Worm (Caenorhabditis elegans) whole organism, L2 larva: ENCODE results near the gene B0272.3.

Experiments used
- Y55F3AM.14 ChIP-seq: fragments of 200-800 bp; sonication (Bioruptor generic); optimal IDR thresholded peaks from 2 replicates; lab custom pipeline; 2018; ENCODE audit warnings: mild to moderate bottlenecking, missing genetic modification characterization, missing compliant biosample characterization
- ceh-16 ChIP-seq: fragments of 150-350 bp; optimal IDR thresholded peaks from 2 replicates; lab custom pipeline; 2014; ENCODE audit warnings: missing biosample characterization, missing genetic modification characterization
- crh-2 ChIP-seq: sonication (generic microtip); optimal IDR thresholded peaks from 2 replicates; lab custom pipeline; 2017; ENCODE audit warnings: missing biosample characterization, missing genetic modification characterization
- mbf-1 ChIP-seq: sonication (generic microtip); optimal IDR thresholded peaks from 2 replicates; lab custom pipeline; 2017; ENCODE audit warnings: missing biosample characterization, missing genetic modification characterization
- nhr-77 ChIP-seq: fragments of 150-350 bp; optimal IDR thresholded peaks from 2 replicates; lab custom pipeline; 2014; ENCODE audit warnings: missing biosample characterization, missing genetic modification characterization

The B0272.3 gene

ce11 chrX:9476752-9477151, 45.5 kb downstream of the B0272.3 start:
- TF ChIP-seq mbf-1 (tag; lab: Kevin White, UChicago) (no peak), nhr-77 (tag; lab: Kevin White, UChicago) (no peak), Y55F3AM.14 (GFP tag; lab: Kevin White, UChicago) (no peak), ceh-16 (tag; lab: Kevin White, UChicago) (no peak), crh-2 (tag; lab: Kevin White, UChicago) (no peak)
